Fruit fly (Drosophila melanogaster) whole organism, adult: ENCODE measurements around the gene brk.

Experiments used
- CG11617 ChIP-seq: fragments of 200-800 bp; sonication (Bioruptor generic); optimal IDR thresholded peaks from 2 replicates; lab custom pipeline; 2017; ENCODE audit warnings: mild to moderate bottlenecking, missing biosample characterization, missing genetic modification reagents, missing genetic modification characterization
- CG12768 ChIP-seq: fragments of 200-800 bp; sonication (Bioruptor generic); optimal IDR thresholded peaks from 2 replicates; lab custom pipeline; 2017; ENCODE audit warnings: missing biosample characterization, missing genetic modification characterization, mild to moderate bottlenecking, moderate library complexity, missing genetic modification reagents
- CG14711 ChIP-seq: fragments of 200-800 bp; sonication (Bioruptor generic); optimal IDR thresholded peaks from 2 replicates; lab custom pipeline; 2018; ENCODE audit warnings: missing biosample characterization, mild to moderate bottlenecking, missing genetic modification characterization, moderate library complexity
- CG1620 ChIP-seq: fragments of 200-800 bp; sonication (Bioruptor generic); optimal IDR thresholded peaks from 2 replicates; lab custom pipeline; 2016; ENCODE audit warnings: missing biosample characterization, missing genetic modification characterization
- CG33017 ChIP-seq: fragments of 200-800 bp; sonication (Bioruptor generic); optimal IDR thresholded peaks from 2 replicates; lab custom pipeline; 2018; ENCODE audit warnings: missing biosample characterization, mild to moderate bottlenecking, missing genetic modification characterization, moderate library complexity
- CG5204 ChIP-seq: fragments of 200-800 bp; sonication (Bioruptor generic); optimal IDR thresholded peaks from 2 replicates; lab custom pipeline; 2016; ENCODE audit warnings: missing biosample characterization, missing genetic modification characterization
- CG7045 ChIP-seq: fragments of 200-800 bp; sonication (Bioruptor generic); optimal IDR thresholded peaks from 2 replicates; lab custom pipeline; 2017; ENCODE audit warnings: missing biosample characterization, mild to moderate bottlenecking, missing genetic modification characterization
- CG7101 ChIP-seq: fragments of 200-800 bp; sonication (Bioruptor generic); optimal IDR thresholded peaks from 2 replicates; lab custom pipeline; 2018; ENCODE audit warnings: missing biosample characterization, mild to moderate bottlenecking, missing genetic modification characterization, moderate library complexity
- Clk ChIP-seq: fragments of 200-800 bp; sonication (Bioruptor generic); optimal IDR thresholded peaks from 2 replicates; lab custom pipeline; 2017; ENCODE audit warnings: missing biosample characterization, missing genetic modification characterization
- Crg-1 ChIP-seq: fragments of 200-800 bp; sonication (Bioruptor generic); optimal IDR thresholded peaks from 2 replicates; lab custom pipeline; 2016; ENCODE audit warnings: missing biosample characterization, missing genetic modification characterization
- Hr96 ChIP-seq: fragments of 200-800 bp; sonication (Bioruptor generic); optimal IDR thresholded peaks from 2 replicates; lab custom pipeline; 2016; ENCODE audit warnings: missing biosample characterization, missing genetic modification characterization
- Mnt ChIP-seq: fragments of 200-800 bp; sonication (Bioruptor generic); optimal IDR thresholded peaks from 2 replicates; lab custom pipeline; 2016; ENCODE audit warnings: missing biosample characterization, mild to moderate bottlenecking, missing genetic modification characterization
- bab1 ChIP-seq: fragments of 200-800 bp; sonication (Bioruptor generic); optimal IDR thresholded peaks from 3 replicates; lab custom pipeline; 2019; ENCODE audit warnings: missing biosample characterization, mild to moderate bottlenecking, missing genetic modification characterization, moderate library complexity
- cic ChIP-seq: fragments of 200-800 bp; sonication (Bioruptor generic); optimal IDR thresholded peaks from 2 replicates; lab custom pipeline; 2017; ENCODE audit warnings: missing biosample characterization, mild to moderate bottlenecking, missing genetic modification characterization, moderate library complexity
- cnc ChIP-seq, 2 experiments: fragments of >200 bp; optimal IDR thresholded peaks; 2 replicates each; lab custom pipeline; 2017
- kay ChIP-seq: fragments of 200-800 bp; sonication (Bioruptor generic); peaks from one replicate; lab custom pipeline; 2016; ENCODE audit warnings: missing biosample characterization, missing genetic modification characterization, borderline replicate concordance
- ovo ChIP-seq: fragments of 200-800 bp; sonication (Bioruptor generic); optimal IDR thresholded peaks from 2 replicates; lab custom pipeline; 2016; ENCODE audit warnings: missing biosample characterization, missing genetic modification characterization
- pad ChIP-seq: fragments of 200-800 bp; sonication (Bioruptor generic); optimal IDR thresholded peaks from 3 replicates; lab custom pipeline; 2017; ENCODE audit warnings: missing biosample characterization, missing genetic modification characterization, mild to moderate bottlenecking, moderate library complexity, missing genetic modification reagents
- tj ChIP-seq: fragments of 200-800 bp; sonication (Bioruptor generic); optimal IDR thresholded peaks from 3 replicates; lab custom pipeline; 2017; ENCODE audit warnings: missing biosample characterization, mild to moderate bottlenecking, missing genetic modification characterization, moderate library complexity
- toe ChIP-seq: fragments of 200-800 bp; sonication (Bioruptor generic); optimal IDR thresholded peaks from 2 replicates; lab custom pipeline; 2016; ENCODE audit warnings: missing biosample characterization, missing genetic modification characterization

The brk gene

dm6 chrX:7285410-7285809 is 22.3 kb upstream of the brk start:
- TF ChIP-seq pad (GFP tag; lab: Kevin White, UChicago) (no peak), Crg-1 (GFP tag; lab: Kevin White, UChicago) (no peak), toe (GFP tag; lab: Kevin White, UChicago) (no peak), CG5204 (no peak), CG12768 (GFP tag; lab: Kevin White, UChicago) (no peak)

dm6 chrX:7285995-7286985 is 21.4 kb upstream of the brk start, which contains the start of gene CG2059:
Gene CG2059 (plus strand): TSS chrX:7286358.
- peak; percentile 30 for TF ChIP-seq Mnt (GFP tag; lab: Kevin White, UChicago)
- peak; percentile 67 for TF ChIP-seq bab1 (GFP tag; lab: Kevin White, UChicago)
- TF ChIP-seq cnc (optimal IDR thresholded peaks at IDR 0.05; lab: Kevin White, UChicago) = peak; percentile 34 to 59
- no peak for TF ChIP-seq Crg-1 (GFP tag; lab: Kevin White, UChicago)
- peak; percentile 29 for TF ChIP-seq toe (GFP tag; lab: Kevin White, UChicago)
- no peak for TF ChIP-seq Clk
- TF ChIP-seq Hr96 (GFP tag; lab: Kevin White, UChicago) = peak; percentile 52
- TF ChIP-seq CG12768 (GFP tag; lab: Kevin White, UChicago) = no peak
- peak; percentile 70 for TF ChIP-seq CG7101 (tag; lab: Kevin White, UChicago)
- TF ChIP-seq ovo (GFP tag; lab: Kevin White, UChicago) = peak; percentile 76
- TF ChIP-seq cic (GFP tag; lab: Kevin White, UChicago) = no peak
- peak; percentile 66 for TF ChIP-seq CG11617
- TF ChIP-seq CG5204 = peak; percentile 64
- peak; percentile 18 for TF ChIP-seq CG7045 (GFP tag; lab: Kevin White, UChicago)
- TF ChIP-seq kay = no peak
- TF ChIP-seq CG1620 (GFP tag; lab: Kevin White, UChicago) = peak; percentile 69
- peak; percentile 62 for TF ChIP-seq CG14711 (tag; lab: Kevin White, UChicago)
- peak; percentile 95 for TF ChIP-seq pad (GFP tag; lab: Kevin White, UChicago)
- peak; percentile 4 for TF ChIP-seq tj
- TF ChIP-seq CG33017 (tag; lab: Kevin White, UChicago) = peak; percentile 54

dm6 chrX:7290811-7291515 is 16.8 kb upstream of the brk start, which contains the start of gene unc-119:
Gene unc-119 (minus strand): TSS chrX:7291298.
- TF ChIP-seq CG7101 (tag; lab: Kevin White, UChicago) (peak; percentile 13), Hr96 (GFP tag; lab: Kevin White, UChicago) (no peak), tj (peak; percentile 89), Crg-1 (GFP tag; lab: Kevin White, UChicago) (peak; percentile 32), pad (GFP tag; lab: Kevin White, UChicago) (peak; percentile 54), CG5204 (no peak), toe (GFP tag; lab: Kevin White, UChicago) (no peak), CG1620 (GFP tag; lab: Kevin White, UChicago) (peak; percentile 4), cic (GFP tag; lab: Kevin White, UChicago) (peak; percentile 11), CG12768 (GFP tag; lab: Kevin White, UChicago) (no peak), CG11617 (peak; percentile 17), bab1 (GFP tag; lab: Kevin White, UChicago) (peak; percentile 2), Mnt (GFP tag; lab: Kevin White, UChicago) (peak; percentile 24), CG14711 (tag; lab: Kevin White, UChicago) (peak; percentile 9)

dm6 chrX:7291850-7292499 is 15.8 kb upstream of the brk start:
- TF ChIP-seq CG14711 (tag; lab: Kevin White, UChicago) (peak; percentile 19), CG7101 (tag; lab: Kevin White, UChicago) (no peak), kay (peak; percentile 32), CG33017 (tag; lab: Kevin White, UChicago) (peak; percentile 1)

- TF ChIP-seq CG7045 (GFP tag; lab: Kevin White, UChicago) (peak; percentile 74), CG33017 (tag; lab: Kevin White, UChicago) (peak; percentile 66), CG14711 (tag; lab: Kevin White, UChicago) (peak; percentile 81), toe (GFP tag; lab: Kevin White, UChicago) (peak; percentile 79), cic (GFP tag; lab: Kevin White, UChicago) (peak; percentile 54), CG12768 (GFP tag; lab: Kevin White, UChicago) (peak; percentile 91), tj (peak; percentile 68), Mnt (GFP tag; lab: Kevin White, UChicago) (peak; percentile 69), cnc (optimal IDR thresholded peaks at IDR 0.05; lab: Kevin White, UChicago) (no peak), CG5204 (peak; percentile 76), CG11617 (peak; percentile 88), bab1 (GFP tag; lab: Kevin White, UChicago) (peak; percentile 85), CG1620 (GFP tag; lab: Kevin White, UChicago) (peak; percentile 85), Clk (peak; percentile 74), Crg-1 (GFP tag; lab: Kevin White, UChicago) (peak; percentile 83), Hr96 (GFP tag; lab: Kevin White, UChicago) (peak; percentile 83), CG7101 (tag; lab: Kevin White, UChicago) (peak; percentile 90), pad (GFP tag; lab: Kevin White, UChicago) (peak; percentile 81), kay (peak; percentile 51), ovo (GFP tag; lab: Kevin White, UChicago) (peak; percentile 42)
These were observed 14.4 kb upstream of the brk start for dm6 chrX:7293133-7293873.
